Fruit fly (Drosophila melanogaster): ENCODE data around the gene CG6479.

CG6479 gene

DNA sequence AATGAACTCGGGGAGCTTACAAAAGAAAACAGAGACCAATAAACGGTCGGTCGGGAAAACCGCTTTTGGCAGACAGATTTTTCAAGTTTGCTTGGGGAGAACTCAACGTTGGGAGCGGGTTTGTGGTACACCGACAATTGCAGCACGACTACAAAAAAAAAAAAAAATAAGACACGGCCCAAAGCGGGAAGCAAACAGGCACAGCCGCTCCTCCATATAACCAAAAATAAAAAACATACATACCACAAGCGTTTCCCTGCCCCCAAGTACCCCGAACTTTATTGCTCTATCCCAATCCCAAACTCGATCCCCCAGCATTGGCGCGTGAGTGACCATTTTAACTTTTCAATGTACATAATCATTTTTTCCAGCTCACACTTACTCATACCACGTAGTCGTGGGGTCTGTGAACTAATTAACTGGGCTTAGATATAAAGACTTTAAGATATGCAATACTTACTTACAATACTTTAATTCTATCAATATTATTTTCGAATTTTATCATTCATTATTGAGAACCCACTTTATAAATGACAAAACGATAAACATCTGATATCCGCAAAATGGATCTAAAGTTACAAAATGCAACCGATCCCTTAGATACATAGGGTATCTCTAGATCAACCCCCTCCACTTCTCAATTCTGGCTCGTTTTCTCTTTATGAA is 36.0 kb upstream of the CG6479 start:
- no peak for TF ChIP-seq rn (GFP tag; IDR thresholded peaks at IDR 0.05)
- peak; percentile 67; the same call in 2 of the 3 replicates for TF ChIP-seq CG4496 (GFP tag; IDR thresholded peaks at IDR 0.05)
- no peak for TF ChIP-seq CG34367 (tag; optimal IDR thresholded peaks at IDR 0.05)
- TF ChIP-seq CG8301 (tag; optimal IDR thresholded peaks at IDR 0.05) = peak; percentile 52
- TF ChIP-seq CG10348 (GFP tag; IDR thresholded peaks at IDR 0.05) = no peak
- no peak for TF ChIP-seq CG17806 (tag; optimal IDR thresholded peaks at IDR 0.05)
- no peak for TF ChIP-seq CG15710 (tag; optimal IDR thresholded peaks at IDR 0.05)
- no peak for TF ChIP-seq D1 (tag; optimal IDR thresholded peaks at IDR 0.05)
- no peak for TF ChIP-seq Pif1B (GFP tag; optimal IDR thresholded peaks at IDR 0.05)
- peak; percentile 53; the same call in 1 of the 2 replicates for TF ChIP-seq Ets98B (GFP tag; IDR thresholded peaks at IDR 0.05)
- peak; percentile 48 for TF ChIP-seq CG14655 (GFP tag; optimal IDR thresholded peaks at IDR 0.05)
- no peak for TF ChIP-seq Snoo (tag; optimal IDR thresholded peaks at IDR 0.05)
- peak; percentile 46; the same call in 2 of the 3 replicates for TF ChIP-seq fd96Ca (GFP tag; IDR thresholded peaks at IDR 0.05)
- TF ChIP-seq gl (tag; optimal IDR thresholded peaks at IDR 0.05) = no peak
- TF ChIP-seq CG32121 (GFP tag; IDR thresholded peaks at IDR 0.05) = peak; percentile 47; the same call in 1 of the 2 replicates
- no peak for TF ChIP-seq EcR (GFP tag; optimal IDR thresholded peaks at IDR 0.05)
- TF ChIP-seq CG13204 (GFP tag; optimal IDR thresholded peaks at IDR 0.05) = no peak

DNA sequence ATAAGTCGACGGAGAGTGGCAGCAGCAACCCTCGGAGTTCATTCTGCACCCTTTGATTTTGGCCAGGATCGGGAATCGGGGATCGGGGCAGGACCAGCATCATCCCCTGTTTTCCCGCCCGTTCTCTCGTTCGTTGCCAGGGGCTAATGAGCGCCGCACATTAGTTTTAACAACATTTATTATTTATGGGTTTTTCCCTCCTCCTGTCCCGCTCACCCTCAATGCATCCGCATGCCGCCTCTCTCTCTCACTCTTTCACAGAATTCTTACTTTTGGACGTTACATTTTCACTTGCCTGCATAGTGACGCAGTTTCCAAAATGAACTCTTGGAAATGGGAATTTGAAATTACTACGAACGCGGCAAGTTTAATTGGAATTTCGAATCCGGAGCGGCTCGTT is 27.9 kb upstream of the CG6479 start:
- TF ChIP-seq CG12605 (GFP tag; IDR thresholded peaks at IDR 0.05) (no peak), CG13204 (GFP tag; optimal IDR thresholded peaks at IDR 0.05) (no peak), Ets98B (GFP tag; IDR thresholded peaks at IDR 0.05) (no peak), rn (GFP tag; IDR thresholded peaks at IDR 0.05) (no peak), CG34367 (tag; optimal IDR thresholded peaks at IDR 0.05) (no peak), Pif1B (GFP tag; optimal IDR thresholded peaks at IDR 0.05) (no peak), CG8301 (tag; optimal IDR thresholded peaks at IDR 0.05) (no peak), CG8159 (tag; optimal IDR thresholded peaks at IDR 0.05) (no peak), CG14655 (GFP tag; optimal IDR thresholded peaks at IDR 0.05) (no peak)

DNA sequence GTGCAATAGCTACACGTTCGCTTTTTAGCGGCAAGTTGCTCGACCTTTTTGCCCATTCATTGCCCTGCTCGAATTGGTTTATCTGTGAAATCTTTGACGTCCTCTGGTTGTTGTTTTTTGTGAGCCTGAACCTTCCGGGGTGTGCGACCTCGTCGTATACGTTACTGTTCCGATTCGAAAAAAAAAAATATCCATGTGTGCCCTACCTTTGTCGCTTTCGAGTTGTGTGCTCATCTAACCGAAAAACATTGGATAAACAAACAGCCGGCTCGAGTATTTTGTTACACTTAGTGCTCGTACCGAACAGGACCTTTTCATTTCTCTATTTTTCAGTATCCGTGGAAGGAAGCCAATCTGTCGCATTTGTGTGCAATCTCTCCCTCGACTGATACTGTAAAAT is 25.0 kb upstream of the CG6479 start:
- TF ChIP-seq Ets98B (GFP tag; IDR thresholded peaks at IDR 0.05) (no peak), CG17806 (tag; optimal IDR thresholded peaks at IDR 0.05) (no peak), gl (tag; optimal IDR thresholded peaks at IDR 0.05) (no peak), Snoo (tag; optimal IDR thresholded peaks at IDR 0.05) (no peak)

DNA sequence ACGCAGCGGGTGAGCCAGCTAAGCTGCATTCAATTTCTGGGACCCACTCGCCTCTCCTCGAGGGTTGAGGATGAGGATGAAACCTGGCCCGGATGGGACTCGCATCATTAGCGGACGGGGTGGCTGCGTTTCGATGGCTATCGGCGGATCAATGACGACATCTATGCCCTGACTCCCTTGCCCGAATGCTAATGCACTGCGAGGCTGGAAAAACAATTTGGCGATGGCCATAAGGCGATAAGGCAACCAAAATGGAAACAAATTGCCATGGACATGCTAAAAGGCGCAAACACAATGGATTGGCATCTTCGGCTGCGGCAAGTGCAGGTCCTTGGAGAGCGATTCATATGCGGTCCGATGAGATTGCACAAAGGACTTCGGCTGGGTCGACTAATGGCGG is 23.9 kb upstream of the CG6479 start:
- TF ChIP-seq CG13204 (GFP tag; optimal IDR thresholded peaks at IDR 0.05) = no peak
- TF ChIP-seq CG8301 (tag; optimal IDR thresholded peaks at IDR 0.05) = no peak
- no peak for TF ChIP-seq CG14655 (GFP tag; optimal IDR thresholded peaks at IDR 0.05)
- no peak for TF ChIP-seq Ets98B (GFP tag; IDR thresholded peaks at IDR 0.05)
- no peak for TF ChIP-seq CG17806 (tag; optimal IDR thresholded peaks at IDR 0.05)
- no peak for TF ChIP-seq rn (GFP tag; IDR thresholded peaks at IDR 0.05)
- TF ChIP-seq CG4496 (GFP tag; IDR thresholded peaks at IDR 0.05) = no peak
- TF ChIP-seq CG8159 (tag; optimal IDR thresholded peaks at IDR 0.05) = no peak
- TF ChIP-seq Pif1B (GFP tag; optimal IDR thresholded peaks at IDR 0.05) = no peak
- TF ChIP-seq Pif1A (GFP tag; optimal IDR thresholded peaks at IDR 0.05) = no peak
- TF ChIP-seq CG9948 (tag; optimal IDR thresholded peaks at IDR 0.05) = no peak
- TF ChIP-seq gl (tag; optimal IDR thresholded peaks at IDR 0.05) = no peak
- no peak for TF ChIP-seq D1 (tag; optimal IDR thresholded peaks at IDR 0.05)
- no peak for TF ChIP-seq Snoo (tag; optimal IDR thresholded peaks at IDR 0.05)
- no peak for TF ChIP-seq CG10348 (GFP tag; IDR thresholded peaks at IDR 0.05)

DNA sequence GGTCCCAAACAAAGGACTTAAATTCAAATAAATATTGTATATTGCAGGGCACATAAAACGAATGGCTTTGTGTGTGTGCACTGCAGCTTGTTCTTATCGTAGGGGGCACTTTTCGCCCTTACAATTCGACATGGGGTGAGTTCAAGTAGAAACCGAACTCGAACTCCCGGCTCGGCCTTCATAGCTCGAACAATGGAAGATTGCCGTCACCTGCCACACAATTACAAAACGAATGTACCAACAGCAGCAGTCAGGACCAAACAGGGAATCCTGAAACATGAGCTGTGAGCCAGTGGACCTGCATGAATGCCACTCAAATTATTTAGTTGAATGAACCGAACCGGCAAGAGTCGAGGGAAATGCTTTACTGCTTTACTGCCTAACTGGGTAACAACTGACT is 22.9 kb upstream of the CG6479 start:
- no peak for TF ChIP-seq CG8159 (tag; optimal IDR thresholded peaks at IDR 0.05)
- TF ChIP-seq CG8301 (tag; optimal IDR thresholded peaks at IDR 0.05) = no peak
- no peak for TF ChIP-seq Ets98B (GFP tag; IDR thresholded peaks at IDR 0.05)
- no peak for TF ChIP-seq gl (tag; optimal IDR thresholded peaks at IDR 0.05)
- no peak for TF ChIP-seq Snoo (tag; optimal IDR thresholded peaks at IDR 0.05)
- TF ChIP-seq CG17806 (tag; optimal IDR thresholded peaks at IDR 0.05) = no peak
- TF ChIP-seq CG13204 (GFP tag; optimal IDR thresholded peaks at IDR 0.05) = no peak
- TF ChIP-seq CG34367 (tag; optimal IDR thresholded peaks at IDR 0.05) = no peak
- no peak for TF ChIP-seq rn (GFP tag; IDR thresholded peaks at IDR 0.05)
- TF ChIP-seq fd96Ca (GFP tag; IDR thresholded peaks at IDR 0.05) = no peak
- no peak for TF ChIP-seq CG9948 (tag; optimal IDR thresholded peaks at IDR 0.05)
- TF ChIP-seq CG32121 (GFP tag; IDR thresholded peaks at IDR 0.05) = no peak
- no peak for TF ChIP-seq Pif1A (GFP tag; optimal IDR thresholded peaks at IDR 0.05)
- TF ChIP-seq Pif1B (GFP tag; optimal IDR thresholded peaks at IDR 0.05) = no peak
- no peak for TF ChIP-seq D1 (tag; optimal IDR thresholded peaks at IDR 0.05)
- no peak for TF ChIP-seq CG15710 (tag; optimal IDR thresholded peaks at IDR 0.05)
- TF ChIP-seq CG14655 (GFP tag; optimal IDR thresholded peaks at IDR 0.05) = no peak
- TF ChIP-seq CG10348 (GFP tag; IDR thresholded peaks at IDR 0.05) = no peak
- TF ChIP-seq EcR (GFP tag; optimal IDR thresholded peaks at IDR 0.05) = no peak
- no peak for TF ChIP-seq CG12605 (GFP tag; IDR thresholded peaks at IDR 0.05)

DNA sequence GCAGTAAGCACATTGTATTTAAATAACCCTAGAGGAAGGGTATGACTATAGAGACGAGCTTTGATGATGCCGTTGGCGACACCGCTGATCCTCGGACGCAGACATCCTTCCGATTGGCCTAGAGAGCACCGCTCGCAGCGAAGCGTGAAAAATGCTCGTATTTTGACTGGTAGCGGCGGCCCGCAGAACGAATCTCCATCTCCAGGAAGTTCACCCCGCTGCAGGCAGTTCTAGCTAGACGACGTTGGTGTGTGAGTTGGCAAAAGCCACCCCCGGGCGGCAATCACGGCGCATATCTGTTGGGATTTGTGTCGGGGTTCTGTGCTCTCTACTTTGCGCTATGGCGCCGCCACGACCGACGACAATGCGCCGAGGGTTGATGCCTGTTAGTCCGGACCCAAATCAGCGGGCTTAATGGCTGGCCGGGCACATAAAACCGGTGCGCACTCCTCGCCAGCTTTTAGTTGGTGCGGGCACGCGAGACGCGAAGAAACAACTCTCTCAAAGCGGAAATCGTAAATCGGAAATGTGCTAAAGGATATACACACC is 20.2 kb upstream of the CG6479 start, which contains the start of gene tap:
Gene tap (plus strand): TSS at position 458 of the 549 bp plus-strand sequence.
- TF ChIP-seq CG12605 (GFP tag; IDR thresholded peaks at IDR 0.05) = no peak
- no peak for TF ChIP-seq CG13204 (GFP tag; optimal IDR thresholded peaks at IDR 0.05)
- TF ChIP-seq D1 (tag; optimal IDR thresholded peaks at IDR 0.05) = no peak
- TF ChIP-seq CG8159 (tag; optimal IDR thresholded peaks at IDR 0.05) = no peak

Data from whole organism, pupa.